Worm (Caenorhabditis elegans) whole organism, L2 larva: Measurements from ENCODE around the gene K09A11.1.

ENCODE experiments used
- ZK546.5 ChIP-seq: sonication (generic microtip); optimal IDR thresholded peaks from 2 replicates; lab custom pipeline; 2017; ENCODE audit warnings: missing biosample characterization, missing genetic modification characterization
- alr-1 ChIP-seq: fragments of 150-350 bp; optimal IDR thresholded peaks from 2 replicates; lab custom pipeline; 2014; ENCODE audit warnings: missing biosample characterization, missing genetic modification characterization
- blmp-1 ChIP-seq: sonication (generic microtip); optimal IDR thresholded peaks from 2 replicates; lab custom pipeline; 2017; ENCODE audit warnings: missing genetic modification characterization, mild to moderate bottlenecking, missing compliant biosample characterization, antibody characterized with exemption, moderate library complexity; ENCODE audit not compliant: insufficient read depth
- ceh-16 ChIP-seq: fragments of 150-350 bp; optimal IDR thresholded peaks from 2 replicates; lab custom pipeline; 2014; ENCODE audit warnings: missing biosample characterization, missing genetic modification characterization
- ceh-82 ChIP-seq: fragments of 150-350 bp; optimal IDR thresholded peaks from 2 replicates; lab custom pipeline; 2014; ENCODE audit warnings: missing biosample characterization, missing genetic modification characterization
- crh-2 ChIP-seq: sonication (generic microtip); optimal IDR thresholded peaks from 2 replicates; lab custom pipeline; 2017; ENCODE audit warnings: missing biosample characterization, missing genetic modification characterization
- dmd-4 ChIP-seq: sonication (generic microtip); optimal IDR thresholded peaks from 2 replicates; lab custom pipeline; 2017; ENCODE audit warnings: missing biosample characterization, missing genetic modification characterization
- elt-3 ChIP-seq: sonication (generic microtip); optimal IDR thresholded peaks from 2 replicates; lab custom pipeline; 2017; ENCODE audit warnings: missing biosample characterization, missing genetic modification characterization
- fos-1 ChIP-seq: fragments of 150-350 bp; optimal IDR thresholded peaks from 2 replicates; lab custom pipeline; 2014; ENCODE audit warnings: missing biosample characterization, missing genetic modification characterization
- gmeb-1 ChIP-seq: fragments of 150-350 bp; optimal IDR thresholded peaks from 2 replicates; lab custom pipeline; 2014; ENCODE audit warnings: missing biosample characterization, missing genetic modification characterization
- lin-11 ChIP-seq: fragments of 150-350 bp; sonication (generic microtip); optimal IDR thresholded peaks from 2 replicates; lab custom pipeline; 2014; ENCODE audit warnings: missing biosample characterization, missing genetic modification characterization, inconsistent platforms, mixed read lengths
- mbf-1 ChIP-seq: sonication (generic microtip); optimal IDR thresholded peaks from 2 replicates; lab custom pipeline; 2017; ENCODE audit warnings: missing biosample characterization, missing genetic modification characterization
- nhr-10 ChIP-seq: sonication (generic microtip); optimal IDR thresholded peaks from 2 replicates; lab custom pipeline; 2017; ENCODE audit warnings: missing biosample characterization, missing genetic modification characterization
- nhr-11 ChIP-seq: fragments of 150-350 bp; optimal IDR thresholded peaks from 2 replicates; lab custom pipeline; 2014; ENCODE audit warnings: missing biosample characterization, missing genetic modification characterization
- nhr-12 ChIP-seq: fragments of 150-350 bp; optimal IDR thresholded peaks from 2 replicates; lab custom pipeline; 2014; ENCODE audit warnings: missing biosample characterization, missing genetic modification characterization
- nhr-129 ChIP-seq: fragments of 150-350 bp; optimal IDR thresholded peaks from 2 replicates; lab custom pipeline; 2014; ENCODE audit warnings: missing biosample characterization, missing genetic modification characterization
- nhr-21 ChIP-seq: fragments of 150-350 bp; optimal IDR thresholded peaks from 2 replicates; lab custom pipeline; 2014; ENCODE audit warnings: missing biosample characterization, missing genetic modification characterization
- nhr-23 ChIP-seq: fragments of 150-350 bp; optimal IDR thresholded peaks from 2 replicates; lab custom pipeline; 2014; ENCODE audit warnings: missing biosample characterization, missing genetic modification reagents, missing genetic modification characterization
- nhr-6 ChIP-seq: fragments of 150-350 bp; optimal IDR thresholded peaks from 2 replicates; lab custom pipeline; 2014; ENCODE audit warnings: missing biosample characterization, missing genetic modification characterization
- nhr-77 ChIP-seq: fragments of 150-350 bp; optimal IDR thresholded peaks from 2 replicates; lab custom pipeline; 2014; ENCODE audit warnings: missing biosample characterization, missing genetic modification characterization
- peb-1 ChIP-seq: fragments of 150-350 bp; optimal IDR thresholded peaks from 2 replicates; lab custom pipeline; 2014; ENCODE audit warnings: missing biosample characterization, missing genetic modification characterization
- sem-4 ChIP-seq: fragments of 150-350 bp; optimal IDR thresholded peaks from 2 replicates; lab custom pipeline; 2014; ENCODE audit warnings: missing biosample characterization, missing genetic modification reagents, missing genetic modification characterization
- skn-1 ChIP-seq: sonication (generic microtip); optimal IDR thresholded peaks from 2 replicates; lab custom pipeline; 2017; ENCODE audit warnings: missing biosample characterization, missing genetic modification characterization
- sma-3 ChIP-seq: sonication (generic microtip); optimal IDR thresholded peaks from 2 replicates; lab custom pipeline; 2016; ENCODE audit warnings: missing genetic modification reagents, missing genetic modification characterization, missing compliant biosample characterization
- sma-9 ChIP-seq, 2 experiments: fragments of 150-350 bp in 1 of 2; sonication (generic microtip) in 1 of 2; optimal IDR thresholded peaks; 2 replicates each; lab custom pipeline; 2014 to 2016; ENCODE audit warnings: missing genetic modification characterization in 2 of 2, mild to moderate bottlenecking in 1 of 2, missing biosample characterization in 1 of 2, missing compliant biosample characterization in 1 of 2, missing genetic modification reagents in 1 of 2, moderate library complexity in 1 of 2
- snpc-4 ChIP-seq: fragments of 150-350 bp; optimal IDR thresholded peaks from 2 replicates; lab custom pipeline; 2014; ENCODE audit warnings: missing biosample characterization, missing genetic modification characterization
- unc-55 ChIP-seq: fragments of 150-350 bp; sonication (generic microtip); optimal IDR thresholded peaks from 3 replicates; lab custom pipeline; 2014; ENCODE audit warnings: missing biosample characterization, missing genetic modification reagents, missing genetic modification characterization
- unc-62 ChIP-seq: fragments of 150-350 bp; optimal IDR thresholded peaks from 2 replicates; lab custom pipeline; 2014; ENCODE audit warnings: missing biosample characterization, missing genetic modification reagents, missing genetic modification characterization
- ztf-1 ChIP-seq: fragments of 200-800 bp; sonication (Bioruptor generic); conservative IDR thresholded peaks from 2 replicates; pipeline ENCODE4 v1.3.6; 2022; ENCODE audit warnings: missing genetic modification characterization, missing compliant biosample characterization
- ztf-11 ChIP-seq: sonication (generic microtip); optimal IDR thresholded peaks from 2 replicates; lab custom pipeline; 2017; ENCODE audit warnings: missing biosample characterization, missing genetic modification characterization
- ztf-4 ChIP-seq: fragments of 150-350 bp; optimal IDR thresholded peaks from 2 replicates; lab custom pipeline; 2014; ENCODE audit warnings: missing biosample characterization, missing genetic modification characterization

Gene K09A11.1

ce11 chrX:13264550-13264949 is 2.3 kb downstream of the K09A11.1 start (continued):
- TF ChIP-seq elt-3 (tag; lab: Kevin White, UChicago), result no peak
- TF ChIP-seq snpc-4, result no peak
- no peak for TF ChIP-seq blmp-1 (tag; lab: Kevin White, UChicago)
- TF ChIP-seq lin-11 (tag; lab: Kevin White, UChicago), result peak; percentile 28
- peak; percentile 31 for TF ChIP-seq ceh-16 (tag; lab: Kevin White, UChicago)
- TF ChIP-seq nhr-11 (tag; lab: Kevin White, UChicago), result no peak
- TF ChIP-seq sma-3, result peak; percentile 30
- no peak for TF ChIP-seq nhr-77 (tag; lab: Kevin White, UChicago)
- no peak for TF ChIP-seq mbf-1 (tag; lab: Kevin White, UChicago)

- peak; percentile 74 for TF ChIP-seq nhr-129 (tag; lab: Kevin White, UChicago)
- TF ChIP-seq nhr-23 (tag; lab: Kevin White, UChicago), result no peak
- no peak for TF ChIP-seq sem-4 (tag; lab: Kevin White, UChicago)
- TF ChIP-seq skn-1 (tag; lab: Kevin White, UChicago), result no peak
These were observed 4.9 kb downstream of the K09A11.1 start, which contains the start of gene cyp-14A1 for ce11 chrX:13267230-13267629. Gene cyp-14A1, minus strand, starts transcription at chrX:13267355.

- TF ChIP-seq ceh-82 (no peak), fos-1 (tag; lab: Kevin White, UChicago) (no peak), unc-62 (GFP tag; lab: Kevin White, UChicago) (no peak), dmd-4 (tag; lab: Kevin White, UChicago) (no peak), ZK546.5 (tag; lab: Kevin White, UChicago) (no peak), unc-55 (GFP tag; lab: Kevin White, UChicago) (no peak), sma-9 (GFP tag; optimal IDR thresholded peaks at IDR 0.05; lab: Kevin White, UChicago) (no peak), sma-9 (tag; optimal IDR thresholded peaks at IDR 0.05; lab: Kevin White, UChicago) (no peak), nhr-6 (no peak), ztf-11 (tag; lab: Kevin White, UChicago) (no peak)
These were observed 7.3 kb downstream of the K09A11.1 start, which contains the start of gene cyp-14A2 for ce11 chrX:13269586-13269985. Gene cyp-14A2, minus strand, starts transcription at chrX:13269686.

- TF ChIP-seq ztf-4 (tag; lab: Kevin White, UChicago), result no peak
- no peak for TF ChIP-seq nhr-129 (tag; lab: Kevin White, UChicago)
- TF ChIP-seq dmd-4 (tag; lab: Kevin White, UChicago), result no peak
These were observed 11.8 kb downstream of the K09A11.1 start, which contains the start of gene cyp-14A3 for ce11 chrX:13274102-13274501. Gene cyp-14A3, minus strand, starts transcription at chrX:13274202.

- no peak for TF ChIP-seq ztf-1
- TF ChIP-seq elt-3 (tag; lab: Kevin White, UChicago), result no peak
- TF ChIP-seq mbf-1 (tag; lab: Kevin White, UChicago), result no peak
- TF ChIP-seq ceh-82, result no peak
- no peak for TF ChIP-seq nhr-10 (tag; lab: Kevin White, UChicago)
- TF ChIP-seq unc-55 (GFP tag; lab: Kevin White, UChicago), result no peak
- no peak for TF ChIP-seq ZK546.5 (tag; lab: Kevin White, UChicago)
- no peak for TF ChIP-seq peb-1
- no peak for TF ChIP-seq nhr-12 (tag; lab: Kevin White, UChicago)
- no peak for TF ChIP-seq alr-1
- no peak for TF ChIP-seq lin-11 (tag; lab: Kevin White, UChicago)
- no peak for TF ChIP-seq unc-62 (GFP tag; lab: Kevin White, UChicago)
These were observed 16.6 kb downstream of the K09A11.1 start, which contains the start of gene phf-33 for ce11 chrX:13278876-13279275. Gene phf-33, minus strand, starts transcription at chrX:13278976.

ce11 chrX:13283462-13283861 is 21.2 kb downstream of the K09A11.1 start:
- no peak for TF ChIP-seq gmeb-1 (tag; lab: Kevin White, UChicago)
- peak; percentile 7 for TF ChIP-seq crh-2 (tag; lab: Kevin White, UChicago)
- no peak for TF ChIP-seq nhr-10 (tag; lab: Kevin White, UChicago)
- TF ChIP-seq ceh-16 (tag; lab: Kevin White, UChicago), result no peak
- TF ChIP-seq nhr-21 (tag; lab: Kevin White, UChicago), result peak; percentile 1
- peak; percentile 19 for TF ChIP-seq sma-9 (GFP tag; optimal IDR thresholded peaks at IDR 0.05; lab: Kevin White, UChicago)
- no peak for TF ChIP-seq sma-9 (tag; optimal IDR thresholded peaks at IDR 0.05; lab: Kevin White, UChicago)
